Worm (Caenorhabditis elegans) whole organism, late embryonic: ENCODE measurements around the gene F11D11.3.

ENCODE experiments used
- F13H6.1 ChIP-seq: sonication (generic microtip); optimal IDR thresholded peaks from 2 replicates; lab custom pipeline; 2016; ENCODE audit warnings: missing genetic modification characterization, missing compliant biosample characterization
- K09A11.1 ChIP-seq: sonication (generic microtip); optimal IDR thresholded peaks from 2 replicates; lab custom pipeline; 2017; ENCODE audit warnings: antibody characterized with exemption, mild to moderate bottlenecking, missing genetic modification characterization, missing compliant biosample characterization; ENCODE audit not compliant: insufficient read depth
- T23F11.4 ChIP-seq: fragments of 200-800 bp; sonication (Bioruptor generic); optimal IDR thresholded peaks from 2 replicates; lab custom pipeline; 2018; ENCODE audit warnings: mild to moderate bottlenecking, missing genetic modification characterization, missing compliant biosample characterization
- Y22D7AL.16 ChIP-seq: sonication (generic microtip); optimal IDR thresholded peaks from 2 replicates; lab custom pipeline; 2016; ENCODE audit warnings: missing genetic modification characterization, missing compliant biosample characterization
- ahr-1 ChIP-seq: sonication (generic microtip); optimal IDR thresholded peaks from 2 replicates; lab custom pipeline; 2016; ENCODE audit warnings: missing genetic modification characterization, missing compliant biosample characterization
- ama-1 ChIP-seq: fragments of 150-350 bp; optimal IDR thresholded peaks from 2 replicates; lab custom pipeline; 2014
- ceh-14 ChIP-seq: sonication (generic microtip); optimal IDR thresholded peaks from 2 replicates; lab custom pipeline; 2016; ENCODE audit warnings: missing genotype, missing genetic modification characterization, missing compliant biosample characterization
- ceh-18 ChIP-seq: sonication (generic microtip); optimal IDR thresholded peaks from 2 replicates; lab custom pipeline; 2016; ENCODE audit warnings: missing genetic modification characterization, missing compliant biosample characterization
- ceh-2 ChIP-seq: sonication (generic microtip); optimal IDR thresholded peaks from 2 replicates; lab custom pipeline; 2016; ENCODE audit warnings: missing genotype, missing genetic modification characterization, missing compliant biosample characterization
- ceh-24 ChIP-seq: sonication (generic microtip); optimal IDR thresholded peaks from 2 replicates; lab custom pipeline; 2016; ENCODE audit warnings: mild to moderate bottlenecking, missing genetic modification characterization, missing compliant biosample characterization
- ceh-30 ChIP-seq: fragments of 150-350 bp; optimal IDR thresholded peaks from 2 replicates; lab custom pipeline; 2014; ENCODE audit warnings: missing biosample characterization, missing genetic modification characterization
- ceh-34 ChIP-seq: sonication (generic microtip); optimal IDR thresholded peaks from 2 replicates; lab custom pipeline; 2016; ENCODE audit warnings: mild to moderate bottlenecking, missing genetic modification characterization, missing compliant biosample characterization
- ceh-45 ChIP-seq: fragments of 200-800 bp; sonication (Bioruptor generic); IDR thresholded peaks from 2 replicates; pipeline ENCODE4 v1.3.6; 2022; ENCODE audit warnings: missing genetic modification reagents, missing genetic modification characterization, missing compliant biosample characterization
- ceh-48 ChIP-seq: sonication (generic microtip); optimal IDR thresholded peaks from 2 replicates; lab custom pipeline; 2016; ENCODE audit warnings: missing genetic modification characterization, inconsistent platforms, missing compliant biosample characterization
- che-1 ChIP-seq: sonication (generic microtip); optimal IDR thresholded peaks from 2 replicates; lab custom pipeline; 2016; ENCODE audit warnings: mild to moderate bottlenecking, missing genetic modification characterization, missing compliant biosample characterization
- dve-1 ChIP-seq: sonication (generic microtip); optimal IDR thresholded peaks from 2 replicates; lab custom pipeline; 2017; ENCODE audit warnings: antibody characterized with exemption, mild to moderate bottlenecking, missing genetic modification characterization, missing compliant biosample characterization
- elt-2 ChIP-seq: sonication (generic microtip); optimal IDR thresholded peaks from 2 replicates; lab custom pipeline; 2016; ENCODE audit warnings: missing genetic modification reagents, missing genetic modification characterization, missing compliant biosample characterization
- fkh-10 ChIP-seq: fragments of 150-350 bp; optimal IDR thresholded peaks from 2 replicates; lab custom pipeline; 2014; ENCODE audit warnings: missing biosample characterization, missing genetic modification reagents, missing genetic modification characterization
- fkh-6 ChIP-seq: sonication (generic microtip); optimal IDR thresholded peaks from 2 replicates; lab custom pipeline; 2016; ENCODE audit warnings: missing genetic modification characterization, missing compliant biosample characterization
- gmeb-2 ChIP-seq: sonication (generic microtip); optimal IDR thresholded peaks from 2 replicates; lab custom pipeline; 2016; ENCODE audit warnings: missing genetic modification characterization, inconsistent platforms, missing compliant biosample characterization
- hlh-13 ChIP-seq: fragments of 200-800 bp; sonication (Bioruptor generic); optimal IDR thresholded peaks from 2 replicates; lab custom pipeline; 2018; ENCODE audit warnings: mild to moderate bottlenecking, missing genetic modification characterization, missing compliant biosample characterization
- hlh-15 ChIP-seq: sonication (generic microtip); optimal IDR thresholded peaks from 2 replicates; lab custom pipeline; 2016; ENCODE audit warnings: missing genetic modification characterization, missing compliant biosample characterization
- hlh-6 ChIP-seq: sonication (generic microtip); optimal IDR thresholded peaks from 2 replicates; lab custom pipeline; 2016; ENCODE audit warnings: missing genotype, missing genetic modification characterization, missing compliant biosample characterization
- mec-3 ChIP-seq: sonication (generic microtip); optimal IDR thresholded peaks from 2 replicates; lab custom pipeline; 2016; ENCODE audit warnings: borderline replicate concordance, missing genetic modification characterization, missing compliant biosample characterization
- nfya-1 ChIP-seq: sonication (generic microtip); optimal IDR thresholded peaks from 2 replicates; lab custom pipeline; 2017; ENCODE audit warnings: missing genetic modification characterization, mild to moderate bottlenecking, missing compliant biosample characterization, antibody characterized with exemption, moderate library complexity
- nhr-232 ChIP-seq: sonication (generic microtip); optimal IDR thresholded peaks from 2 replicates; lab custom pipeline; 2016; ENCODE audit warnings: missing genetic modification characterization, missing compliant biosample characterization
- npax-4 ChIP-seq: sonication (generic microtip); optimal IDR thresholded peaks from 2 replicates; lab custom pipeline; 2016; ENCODE audit warnings: missing genetic modification characterization, missing compliant biosample characterization
- odd-2 ChIP-seq: sonication (generic microtip); optimal IDR thresholded peaks from 2 replicates; lab custom pipeline; 2017; ENCODE audit warnings: antibody characterized with exemption, mild to moderate bottlenecking, missing genetic modification characterization, missing compliant biosample characterization
- pag-3 ChIP-seq: sonication (generic microtip); optimal IDR thresholded peaks from 2 replicates; lab custom pipeline; 2016; ENCODE audit warnings: missing compliant biosample characterization, missing genetic modification characterization, borderline replicate concordance
- pqm-1 ChIP-seq: sonication (generic microtip); optimal IDR thresholded peaks from 2 replicates; lab custom pipeline; 2016; ENCODE audit warnings: missing genetic modification characterization, missing compliant biosample characterization
- pros-1 ChIP-seq: fragments of 150-350 bp; optimal IDR thresholded peaks from 2 replicates; lab custom pipeline; 2014; ENCODE audit warnings: missing biosample characterization, missing genetic modification reagents, missing genetic modification characterization
- ref-2 ChIP-seq: sonication (generic microtip); optimal IDR thresholded peaks from 2 replicates; lab custom pipeline; 2016; ENCODE audit warnings: missing genetic modification characterization, missing compliant biosample characterization
- sox-4 ChIP-seq: sonication (generic microtip); optimal IDR thresholded peaks from 2 replicates; lab custom pipeline; 2017; ENCODE audit warnings: mild to moderate bottlenecking, missing genetic modification characterization, inconsistent platforms, missing compliant biosample characterization
- syd-9 ChIP-seq: sonication (generic microtip); optimal IDR thresholded peaks from 2 replicates; lab custom pipeline; 2016; ENCODE audit warnings: mild to moderate bottlenecking, missing genetic modification characterization, moderate library complexity, missing compliant biosample characterization
- ttx-3 ChIP-seq: sonication (generic microtip); optimal IDR thresholded peaks from 2 replicates; lab custom pipeline; 2016; ENCODE audit warnings: missing genetic modification reagents, missing genetic modification characterization, missing compliant biosample characterization
- unc-3 ChIP-seq, 2 experiments: fragments of 200-800 bp in 1 of 2; sonication (Bioruptor generic) in 1 of 2; sonication (generic microtip) in 1 of 2; conservative IDR thresholded peaks in 1 of 2; optimal IDR thresholded peaks in 1 of 2; 2 replicates each; pipeline versions ENCODE4 v1.3.6 to Lab custom; 2016 to 2022; ENCODE audit warnings: missing compliant biosample characterization in 2 of 2, missing genetic modification characterization in 2 of 2, missing genetic modification reagents in 1 of 2
- unc-42 ChIP-seq: sonication (generic microtip); optimal IDR thresholded peaks from 2 replicates; lab custom pipeline; 2016; ENCODE audit warnings: missing genotype, missing genetic modification characterization, missing compliant biosample characterization
- unc-86 ChIP-seq: sonication (generic microtip); optimal IDR thresholded peaks from 2 replicates; lab custom pipeline; 2016; ENCODE audit warnings: missing genetic modification characterization, missing compliant biosample characterization

F11D11.3 gene

ce11 chrV:18746937-18747660 is 13.0 kb downstream of the F11D11.3 start, which contains the start of gene clec-251:
clec-251 (minus strand) TSS chrV:18746987.
- TF ChIP-seq hlh-6 (tag; lab: Kevin White, UChicago): no peak
- TF ChIP-seq nfya-1 (tag; lab: Kevin White, UChicago): no peak
- TF ChIP-seq syd-9 (tag; lab: Kevin White, UChicago): no peak
- no peak for TF ChIP-seq ref-2 (tag; lab: Kevin White, UChicago)

- TF ChIP-seq ceh-45 (GFP tag; lab: Robert Waterston, UW): no peak
- TF ChIP-seq Y22D7AL.16 (tag; lab: Kevin White, UChicago): no peak
- TF ChIP-seq ceh-14 (tag; lab: Kevin White, UChicago): no peak
- no peak for TF ChIP-seq pros-1
- no peak for TF ChIP-seq dve-1
- no peak for TF ChIP-seq unc-86 (tag; lab: Kevin White, UChicago)
- TF ChIP-seq unc-42 (tag; lab: Kevin White, UChicago): no peak
- TF ChIP-seq elt-2 (tag; lab: Kevin White, UChicago): no peak
- no peak for TF ChIP-seq T23F11.4 (GFP tag; lab: Kevin White, UChicago)
- no peak for TF ChIP-seq ahr-1
- no peak for TF ChIP-seq nhr-232 (tag; lab: Kevin White, UChicago)
- no peak for TF ChIP-seq ama-1 (lab: Kevin White, UChicago)
- TF ChIP-seq fkh-10 (GFP tag; lab: Kevin White, UChicago): no peak
- TF ChIP-seq pag-3 (tag; lab: Kevin White, UChicago): no peak
- no peak for TF ChIP-seq K09A11.1 (tag; lab: Kevin White, UChicago)
- TF ChIP-seq, all 69 proteins: peak for 0
These were observed 18.0 kb downstream of the F11D11.3 start, which contains the start of gene clec-250 for ce11 chrV:18742108-18742507. clec-250 (minus strand) TSS chrV:18742208.

- no peak for TF ChIP-seq ceh-24 (tag; lab: Kevin White, UChicago)
- no peak for TF ChIP-seq che-1
- TF ChIP-seq ceh-18 (tag; lab: Kevin White, UChicago): no peak
- no peak for TF ChIP-seq ceh-45 (GFP tag; lab: Robert Waterston, UW)
These were observed 22.4 kb downstream of the F11D11.3 start for ce11 chrV:18737646-18738045.

- TF ChIP-seq odd-2 (no peak), fkh-10 (GFP tag; lab: Kevin White, UChicago) (no peak), fkh-6 (tag; lab: Kevin White, UChicago) (no peak), elt-2 (tag; lab: Kevin White, UChicago) (peak; percentile 80), ceh-45 (GFP tag; lab: Robert Waterston, UW) (no peak)
- TF ChIP-seq, all 69 proteins: peak for 1
These were observed 25.7 kb downstream of the F11D11.3 start, which contains the start of gene scl-20 for ce11 chrV:18734381-18734780. scl-20 (minus strand) TSS chrV:18734481.

- TF ChIP-seq mec-3 (tag; lab: Kevin White, UChicago) (peak; percentile 20), hlh-13 (GFP tag; lab: Kevin White, UChicago) (no peak), pag-3 (tag; lab: Kevin White, UChicago) (peak; percentile 12), hlh-15 (tag; lab: Kevin White, UChicago) (no peak), dve-1 (peak; percentile 95)
These were observed 26.1 kb downstream of the F11D11.3 start for ce11 chrV:18733942-18734341.

ce11 chrV:18731579-18732041 is 28.5 kb downstream of the F11D11.3 start, which contains the start of the genes asp-18 and scl-19:
asp-18 (minus strand) TSS chrV:18731679.
scl-19 (plus strand) TSS chrV:18731991.
- TF ChIP-seq ceh-2 (tag; lab: Kevin White, UChicago) (no peak), ceh-14 (tag; lab: Kevin White, UChicago) (no peak), ceh-34 (tag; lab: Kevin White, UChicago) (no peak), npax-4 (tag; lab: Kevin White, UChicago) (no peak), ama-1 (lab: Kevin White, UChicago) (no peak), ceh-30 (tag; lab: Kevin White, UChicago) (no peak), gmeb-2 (tag; lab: Kevin White, UChicago) (no peak), fkh-6 (tag; lab: Kevin White, UChicago) (no peak), nfya-1 (tag; lab: Kevin White, UChicago) (no peak), ttx-3 (tag; lab: Kevin White, UChicago) (no peak), unc-3 (GFP tag; conservative IDR thresholded peaks at IDR 0.05; lab: Robert Waterston, UW) (no peak), unc-3 (tag; optimal IDR thresholded peaks at IDR 0.05; lab: Kevin White, UChicago) (no peak), sox-4 (tag; lab: Kevin White, UChicago) (no peak), ceh-48 (tag; lab: Kevin White, UChicago) (no peak), F13H6.1 (no peak), pros-1 (no peak), pqm-1 (no peak), ref-2 (tag; lab: Kevin White, UChicago) (no peak), Y22D7AL.16 (tag; lab: Kevin White, UChicago) (no peak)
